Worm (Caenorhabditis elegans): ENCODE data around the gene coel-1.

ce11 chrX:4238971-4239370, 26.5 kb upstream of the coel-1 start:
- no peak for TF ChIP-seq lsy-2 (tag; optimal IDR thresholded peaks at IDR 0.05)
- TF ChIP-seq snpc-4 (tag; optimal IDR thresholded peaks at IDR 0.05) = no peak
- no peak for TF ChIP-seq nhr-237 (tag; optimal IDR thresholded peaks at IDR 0.05)
